Worm (Caenorhabditis elegans) whole organism, L1 larva: ENCODE data around the gene ugt-60.
A peak's percentile ranks its signal among the peaks of the same experiment; 100 is the strongest.

Experiments used
- C04F5.9 ChIP-seq: sonication (generic microtip); optimal IDR thresholded peaks from 2 replicates; lab custom pipeline; 2016; ENCODE audit warnings: missing genetic modification characterization, missing compliant biosample characterization
- C34B4.2 ChIP-seq: sonication (generic microtip); optimal IDR thresholded peaks from 2 replicates; lab custom pipeline; 2017; ENCODE audit warnings: mild to moderate bottlenecking, missing genetic modification characterization, missing compliant biosample characterization
- aha-1 ChIP-seq: fragments of 150-350 bp; optimal IDR thresholded peaks from 2 replicates; lab custom pipeline; 2014; ENCODE audit warnings: missing biosample characterization, missing genetic modification characterization
- alr-1 ChIP-seq: fragments of 200-800 bp; sonication (Bioruptor generic); optimal IDR thresholded peaks from 2 replicates; lab custom pipeline; 2018; ENCODE audit warnings: borderline replicate concordance, mild to moderate bottlenecking, missing genetic modification characterization, missing compliant biosample characterization
- aly-2 ChIP-seq: fragments of 150-350 bp; optimal IDR thresholded peaks from 2 replicates; lab custom pipeline; 2014; ENCODE audit warnings: missing biosample characterization, missing genetic modification characterization
- ama-1 ChIP-seq: fragments of 150-350 bp; optimal IDR thresholded peaks from 2 replicates; lab custom pipeline; 2014
- blmp-1 ChIP-seq: fragments of 150-350 bp; optimal IDR thresholded peaks from 2 replicates; lab custom pipeline; 2014; ENCODE audit warnings: missing biosample characterization, missing genetic modification characterization
- ceh-63 ChIP-seq: fragments of 200-800 bp; sonication (Bioruptor generic); optimal IDR thresholded peaks from 2 replicates; lab custom pipeline; 2018; ENCODE audit warnings: mild to moderate bottlenecking, missing genetic modification characterization, missing compliant biosample characterization
- ceh-88 ChIP-seq: fragments of 200-800 bp; sonication (Bioruptor generic); IDR thresholded peaks from 2 replicates; pipeline ENCODE4 v1.3.6; 2022; ENCODE audit warnings: missing genetic modification characterization, missing compliant biosample characterization
- ceh-90 ChIP-seq: sonication (generic microtip); optimal IDR thresholded peaks from 2 replicates; lab custom pipeline; 2016; ENCODE audit warnings: missing genetic modification characterization, missing compliant biosample characterization
- dsc-1 ChIP-seq: sonication (generic microtip); optimal IDR thresholded peaks from 2 replicates; lab custom pipeline; 2016; ENCODE audit warnings: mild to moderate bottlenecking, missing genetic modification characterization, missing compliant biosample characterization
- efl-1 ChIP-seq, 4 experiments: fragments of 150-350 bp; optimal IDR thresholded peaks in 3 of 4; peaks in 1 of 4; 1 replicate in 1 of 4; 2 replicates in 3 of 4; lab custom pipeline; 2014; ENCODE audit warnings: missing biosample characterization in 2 of 4, missing genetic modification characterization in 2 of 4, missing genetic modification reagents in 2 of 4
- efl-3 ChIP-seq: fragments of 200-800 bp; sonication (Bioruptor generic); optimal IDR thresholded peaks from 2 replicates; lab custom pipeline; 2018; ENCODE audit warnings: mild to moderate bottlenecking, missing genetic modification characterization, missing compliant biosample characterization
- egl-27 ChIP-seq, 2 experiments: fragments of 150-350 bp in 1 of 2; sonication (generic microtip); optimal IDR thresholded peaks; 3 replicates each; lab custom pipeline; 2017 to 2018; ENCODE audit warnings: missing biosample characterization in 2 of 2, missing genetic modification characterization in 2 of 2, missing genetic modification reagents in 2 of 2
- ets-5 ChIP-seq: fragments of 200-800 bp; sonication (Bioruptor generic); IDR thresholded peaks from 2 replicates; pipeline ENCODE4 v1.3.6; 2022; ENCODE audit warnings: missing genetic modification characterization, missing compliant biosample characterization
- fos-1 ChIP-seq: fragments of 150-350 bp; optimal IDR thresholded peaks from 2 replicates; lab custom pipeline; 2014; ENCODE audit warnings: missing biosample characterization, missing genetic modification characterization
- hlh-4 ChIP-seq: sonication (generic microtip); optimal IDR thresholded peaks from 2 replicates; lab custom pipeline; 2016; ENCODE audit warnings: mild to moderate bottlenecking, missing genetic modification characterization, missing compliant biosample characterization
- hpl-2 ChIP-seq: fragments of 150-350 bp; optimal IDR thresholded peaks from 2 replicates; lab custom pipeline; 2014; ENCODE audit warnings: missing biosample characterization, missing genetic modification reagents, missing genetic modification characterization
- lin-35 ChIP-seq, 2 experiments: fragments of 150-350 bp; optimal IDR thresholded peaks; 2 replicates each; lab custom pipeline; 2014; ENCODE audit warnings: missing biosample characterization in 2 of 2, missing genetic modification characterization in 2 of 2, missing genetic modification reagents in 2 of 2
- lin-39 ChIP-seq: fragments of 150-350 bp; optimal IDR thresholded peaks from 2 replicates; lab custom pipeline; 2014; ENCODE audit warnings: missing biosample characterization, missing genetic modification reagents, missing genetic modification characterization
- mep-1 ChIP-seq: fragments of 150-350 bp; optimal IDR thresholded peaks from 2 replicates; lab custom pipeline; 2014; ENCODE audit warnings: missing biosample characterization, missing genetic modification characterization
- nhr-11 ChIP-seq: fragments of 150-350 bp; optimal IDR thresholded peaks from 2 replicates; lab custom pipeline; 2014; ENCODE audit warnings: missing biosample characterization, missing genetic modification characterization
- nhr-20 ChIP-seq: sonication (generic microtip); optimal IDR thresholded peaks from 2 replicates; lab custom pipeline; 2016; ENCODE audit warnings: mild to moderate bottlenecking, missing genetic modification characterization, missing compliant biosample characterization
- nhr-84 ChIP-seq: sonication (generic microtip); optimal IDR thresholded peaks from 2 replicates; lab custom pipeline; 2017; ENCODE audit warnings: missing biosample characterization, missing genetic modification characterization
- nhr-85 ChIP-seq: sonication (generic microtip); peaks from one replicate; lab custom pipeline; 2016; ENCODE audit warnings: missing genetic modification characterization, inconsistent platforms, missing compliant biosample characterization
- nhr-90 ChIP-seq: sonication (generic microtip); optimal IDR thresholded peaks from 2 replicates; lab custom pipeline; 2016; ENCODE audit warnings: mild to moderate bottlenecking, missing genetic modification characterization, missing compliant biosample characterization; ENCODE audit not compliant: poor library complexity
- pag-3 ChIP-seq: sonication (generic microtip); optimal IDR thresholded peaks from 2 replicates; lab custom pipeline; 2017; ENCODE audit warnings: missing genetic modification characterization, mild to moderate bottlenecking, missing compliant biosample characterization, antibody characterized with exemption, borderline replicate concordance; ENCODE audit not compliant: insufficient read depth
- pax-3 ChIP-seq: fragments of 200-800 bp; sonication (Bioruptor generic); optimal IDR thresholded peaks from 2 replicates; lab custom pipeline; 2018; ENCODE audit warnings: mild to moderate bottlenecking, missing genetic modification characterization, moderate library complexity, missing compliant biosample characterization
- pqm-1 ChIP-seq: sonication (generic microtip); optimal IDR thresholded peaks from 3 replicates; lab custom pipeline; 2017; ENCODE audit warnings: missing biosample characterization, missing genetic modification characterization
- rnt-1 ChIP-seq: sonication (generic microtip); optimal IDR thresholded peaks from 2 replicates; lab custom pipeline; 2016; ENCODE audit warnings: mild to moderate bottlenecking, missing genetic modification characterization, moderate library complexity, missing compliant biosample characterization
- skn-1 ChIP-seq: fragments of 150-350 bp; optimal IDR thresholded peaks from 2 replicates; lab custom pipeline; 2014; ENCODE audit warnings: missing biosample characterization, missing genetic modification characterization
- snu-23 ChIP-seq: sonication (generic microtip); optimal IDR thresholded peaks from 2 replicates; lab custom pipeline; 2016; ENCODE audit warnings: missing genetic modification characterization, missing compliant biosample characterization
- sptf-1 ChIP-seq: fragments of 150-350 bp; optimal IDR thresholded peaks from 2 replicates; lab custom pipeline; 2014; ENCODE audit warnings: missing biosample characterization, missing genetic modification characterization
- swsn-7 ChIP-seq: sonication (generic microtip); optimal IDR thresholded peaks from 2 replicates; lab custom pipeline; 2016; ENCODE audit warnings: missing genetic modification characterization, missing compliant biosample characterization
- tbx-2 ChIP-seq: sonication (generic microtip); optimal IDR thresholded peaks from 2 replicates; lab custom pipeline; 2016; ENCODE audit warnings: missing genetic modification characterization, missing compliant biosample characterization
- tlp-1 ChIP-seq: fragments of 150-350 bp; optimal IDR thresholded peaks from 2 replicates; lab custom pipeline; 2014; ENCODE audit warnings: missing biosample characterization, missing genetic modification characterization
- unc-130 ChIP-seq: fragments of 150-350 bp; optimal IDR thresholded peaks from 2 replicates; lab custom pipeline; 2017; ENCODE audit warnings: missing biosample characterization, missing genetic modification characterization, inconsistent platforms
- unc-62 ChIP-seq: fragments of 150-350 bp; optimal IDR thresholded peaks from 2 replicates; lab custom pipeline; 2014; ENCODE audit warnings: missing biosample characterization, missing genetic modification reagents, missing genetic modification characterization
- unc-86 ChIP-seq: sonication (generic microtip); optimal IDR thresholded peaks from 2 replicates; lab custom pipeline; 2016; ENCODE audit warnings: missing genetic modification characterization, missing compliant biosample characterization
- xbp-1 ChIP-seq: sonication (generic microtip); optimal IDR thresholded peaks from 2 replicates; lab custom pipeline; 2016; ENCODE audit warnings: missing genetic modification characterization, missing compliant biosample characterization
- zag-1 ChIP-seq: fragments of 150-350 bp; optimal IDR thresholded peaks from 2 replicates; lab custom pipeline; 2014; ENCODE audit warnings: missing biosample characterization, missing genetic modification characterization

ugt-60 gene

DNA sequence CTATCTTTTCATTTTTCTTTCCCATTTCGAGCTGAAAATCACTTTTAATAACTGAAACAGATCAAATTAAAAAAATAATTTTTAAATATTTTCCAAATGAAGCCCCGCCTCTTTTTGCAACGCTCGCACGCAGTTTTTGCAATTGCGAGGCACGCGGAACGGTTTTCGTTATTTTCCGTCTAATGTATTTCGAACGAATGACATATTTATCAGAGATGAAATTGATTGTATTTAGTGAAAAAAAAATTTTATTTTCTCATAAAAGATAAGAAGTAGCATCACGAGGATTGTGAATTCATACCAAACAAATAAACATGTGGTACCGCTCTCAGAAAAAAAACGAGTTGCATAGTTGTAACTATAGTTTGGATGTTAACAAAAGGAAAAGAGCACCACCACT is 49.0 kb downstream of the ugt-60 start, which contains the start of gene rpac-19 (continued):
- TF ChIP-seq mep-1 (tag; lab: Kevin White, UChicago) (peak; percentile 70), ama-1 (peak; percentile 87), ceh-63 (GFP tag; lab: Kevin White, UChicago) (no peak), unc-62 (GFP tag; lab: Kevin White, UChicago) (no peak), pax-3 (tag; lab: Kevin White, UChicago) (peak; percentile 30), swsn-7 (tag; lab: Kevin White, UChicago) (peak; percentile 67), C34B4.2 (tag; lab: Kevin White, UChicago) (no peak), ceh-88 (GFP tag; lab: Robert Waterston, UW) (no peak), pqm-1 (tag; lab: Kevin White, UChicago) (no peak), blmp-1 (tag; lab: Kevin White, UChicago) (peak; percentile 72), xbp-1 (tag; lab: Kevin White, UChicago) (peak; percentile 51), sptf-1 (no peak), lin-39 (tag; lab: Kevin White, UChicago) (peak; percentile 4), nhr-90 (peak; percentile 81), aly-2 (tag; lab: Kevin White, UChicago) (peak; percentile 24), unc-130 (peak; percentile 70), lin-35 (GFP tag; optimal IDR thresholded peaks at IDR 0.05; lab: Kevin White, UChicago) (peak; percentile 50 to 69), fos-1 (tag; lab: Kevin White, UChicago) (no peak), egl-27 (tag; optimal IDR thresholded peaks at IDR 0.05; lab: Kevin White, UChicago) (no peak), nhr-84 (tag; lab: Kevin White, UChicago) (no peak), efl-1 (optimal IDR thresholded peaks at IDR 0.05; lab: Kevin White, UChicago) (peak; percentile 48 to 70), efl-1 (GFP tag; optimal IDR thresholded peaks at IDR 0.05 in 1 of 2; lab: Kevin White, UChicago) (peak; percentile 63 to 98), hlh-4 (tag; lab: Kevin White, UChicago) (no peak), efl-3 (GFP tag; lab: Kevin White, UChicago) (no peak), tbx-2 (tag; lab: Kevin White, UChicago) (peak; percentile 55), dsc-1 (peak; percentile 63), hpl-2 (GFP tag; lab: Kevin White, UChicago) (no peak), nhr-85 (tag; lab: Kevin White, UChicago) (no peak), nhr-11 (no peak), unc-86 (tag; lab: Kevin White, UChicago) (peak; percentile 40), alr-1 (no peak), ets-5 (GFP tag; lab: Robert Waterston, UW) (no peak)

DNA sequence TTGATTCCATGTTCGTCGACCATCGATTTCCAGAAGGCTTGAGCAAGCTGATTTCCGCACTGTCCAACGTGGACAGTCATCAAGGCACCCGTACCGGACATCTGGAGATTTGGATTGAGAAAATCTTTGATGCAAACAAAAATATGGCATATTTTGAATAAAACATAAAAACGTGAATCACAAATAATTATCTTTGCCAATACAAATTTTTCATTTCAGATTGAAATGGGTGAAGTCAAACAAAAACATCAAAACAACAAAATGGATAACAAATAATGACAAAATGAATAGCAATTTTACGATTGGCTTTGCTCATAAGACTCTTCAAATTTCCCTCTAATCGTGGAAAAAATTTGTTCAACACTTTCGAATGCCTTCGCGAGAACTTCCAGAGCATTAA is 49.8 kb downstream of the ugt-60 start, which contains the start of gene tbg-1:
Gene tbg-1 (minus strand): TSS at position 101 of the 400 bp plus-strand sequence.
- TF ChIP-seq zag-1, result no peak
- TF ChIP-seq ets-5 (GFP tag; lab: Robert Waterston, UW), result no peak
- TF ChIP-seq xbp-1 (tag; lab: Kevin White, UChicago), result no peak
- TF ChIP-seq nhr-11, result no peak
- no peak for TF ChIP-seq tlp-1 (tag; lab: Kevin White, UChicago)
- no peak for TF ChIP-seq ceh-90 (tag; lab: Kevin White, UChicago)
- no peak for TF ChIP-seq skn-1
- no peak for TF ChIP-seq C04F5.9 (tag; lab: Kevin White, UChicago)
- TF ChIP-seq mep-1 (tag; lab: Kevin White, UChicago), result no peak
- TF ChIP-seq aly-2 (tag; lab: Kevin White, UChicago), result no peak
- TF ChIP-seq tbx-2 (tag; lab: Kevin White, UChicago), result no peak
- no peak for TF ChIP-seq rnt-1 (tag; lab: Kevin White, UChicago)
- no peak for TF ChIP-seq nhr-20
- no peak for TF ChIP-seq aha-1
- TF ChIP-seq pag-3 (tag; lab: Kevin White, UChicago), result no peak
- no peak for TF ChIP-seq snu-23 (GFP tag; lab: Kevin White, UChicago)
